Worm (Caenorhabditis elegans) whole organism, dauer: ENCODE measurements around the gene clec-180.

Experiments used
- unc-62 ChIP-seq: sonication (generic microtip); optimal IDR thresholded peaks from 2 replicates; lab custom pipeline; 2017; ENCODE audit warnings: missing biosample characterization, missing genetic modification reagents, missing genetic modification characterization

The clec-180 gene

ce11 chrIV:7611396-7611795, 42.7 kb downstream of the clec-180 start:
- no peak for TF ChIP-seq unc-62

ce11 chrIV:7612523-7612922, 43.8 kb downstream of the clec-180 start:
- TF ChIP-seq unc-62 = no peak

- no peak for TF ChIP-seq unc-62
Observed at ce11 chrIV:7619261-7619660, 50.6 kb downstream of the clec-180 start.

ce11 chrIV:7620450-7620849, 51.8 kb downstream of the clec-180 start:
- TF ChIP-seq unc-62 = no peak

ce11 chrIV:7623078-7623477, 54.4 kb downstream of the clec-180 start:
- no peak for TF ChIP-seq unc-62
